Worm (Caenorhabditis elegans): Measurements from ENCODE around the gene sams-3.

sams-3 gene

DNA sequence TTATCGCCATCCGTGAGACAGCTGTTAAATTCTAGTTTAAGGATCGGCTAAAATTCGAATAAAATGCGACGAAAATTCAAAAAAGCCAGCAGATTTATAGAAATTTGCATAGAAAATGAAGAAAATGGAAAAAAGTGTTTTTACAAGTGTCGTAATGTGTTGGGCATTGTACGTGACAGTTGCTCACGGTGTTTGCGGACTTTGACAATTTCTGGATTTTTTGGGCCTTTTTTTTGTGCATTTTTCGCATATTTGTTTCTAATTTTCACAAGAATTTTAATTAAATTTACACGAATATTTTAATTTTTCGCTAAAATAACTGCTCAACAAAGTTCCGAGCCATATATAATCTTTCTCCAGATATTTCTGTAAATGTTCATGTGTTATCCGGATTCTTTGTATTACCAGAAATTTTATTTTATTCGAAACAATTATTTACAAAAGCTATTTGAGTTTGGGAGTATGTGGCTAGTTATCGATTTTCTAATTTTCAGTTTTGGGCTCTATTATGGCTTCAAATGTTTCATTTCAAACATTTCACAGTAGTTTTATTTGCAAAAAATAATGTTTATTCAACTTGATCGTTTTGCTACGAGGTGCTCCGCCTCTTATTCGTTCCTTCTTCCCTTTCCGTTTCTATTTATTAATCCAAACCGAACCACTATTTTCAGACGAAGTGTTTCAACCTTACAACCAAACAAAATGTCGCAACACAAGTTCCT is at the start of gene sams-3:
TSS of gene sams-3 (plus strand) at position 672 of the 722 bp plus-strand sequence.
- TF ChIP-seq K02D7.2 (tag; optimal IDR thresholded peaks at IDR 0.05) (no peak), zip-5 (tag; optimal IDR thresholded peaks at IDR 0.05) (no peak), tbx-2 (tag; optimal IDR thresholded peaks at IDR 0.05) (peak; percentile 96), pros-1 (tag; optimal IDR thresholded peaks at IDR 0.05) (no peak), syd-9 (tag; optimal IDR thresholded peaks at IDR 0.05) (no peak), ztf-16 (tag; optimal IDR thresholded peaks at IDR 0.05) (peak; percentile 46), unc-42 (tag; optimal IDR thresholded peaks at IDR 0.05) (peak; percentile 8)

DNA sequence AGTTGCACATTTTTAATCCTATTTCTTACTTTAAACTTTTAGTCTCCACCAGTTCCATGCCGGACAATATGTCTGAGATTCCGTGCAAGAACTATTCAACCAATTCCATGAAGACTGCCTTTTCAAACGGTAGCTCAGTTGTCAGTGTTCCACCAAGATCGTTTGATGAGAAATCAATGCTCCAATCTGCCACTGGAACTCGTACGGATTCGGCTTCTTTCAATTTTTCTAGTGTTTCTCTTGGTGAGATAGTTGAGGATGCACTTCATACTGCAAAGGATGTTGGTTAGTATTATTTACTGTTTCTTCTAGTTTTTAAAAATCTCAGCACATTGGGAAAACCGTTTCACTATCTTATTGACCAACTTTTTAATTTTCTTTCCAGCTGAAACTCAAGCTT is 48.9 kb upstream of the sams-3 start:
- TF ChIP-seq ceh-18 (tag; optimal IDR thresholded peaks at IDR 0.05): no peak
- TF ChIP-seq ceh-48 (tag; optimal IDR thresholded peaks at IDR 0.05): no peak
- no peak for TF ChIP-seq ceh-2 (tag; optimal IDR thresholded peaks at IDR 0.05)
- no peak for TF ChIP-seq F13H6.1 (tag; optimal IDR thresholded peaks at IDR 0.05)
- TF ChIP-seq madf-2 (tag; optimal IDR thresholded peaks at IDR 0.05): no peak
- TF ChIP-seq unc-55 (GFP tag; optimal IDR thresholded peaks at IDR 0.05): no peak
- TF ChIP-seq ceh-30 (tag; optimal IDR thresholded peaks at IDR 0.05): no peak

DNA sequence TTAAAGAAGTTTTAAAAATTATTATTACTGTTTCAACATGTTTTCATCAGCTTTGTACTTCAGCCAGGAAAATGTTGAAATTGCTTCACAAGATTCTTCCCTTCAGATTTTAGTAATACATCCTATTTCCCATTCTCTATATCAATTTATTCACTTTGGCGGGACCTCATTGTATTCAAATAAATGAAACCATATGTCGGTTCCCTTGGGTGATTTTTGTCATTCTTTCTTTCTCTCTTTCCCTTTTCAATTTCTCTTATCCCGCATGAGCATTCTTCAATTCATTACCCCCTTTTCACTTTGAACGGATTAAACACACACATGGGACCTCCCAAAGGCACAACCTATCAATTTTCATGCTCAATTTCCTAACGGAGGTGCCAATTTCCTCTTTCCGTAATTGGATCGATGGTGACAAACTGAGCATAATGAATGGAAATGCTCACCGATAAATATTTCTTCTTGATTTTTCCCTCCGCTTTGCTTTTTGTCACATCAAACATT is 44.9 kb upstream of the sams-3 start:
- TF ChIP-seq pha-4 (tag; optimal IDR thresholded peaks at IDR 0.05): no peak
- TF ChIP-seq unc-3 (GFP tag; conservative IDR thresholded peaks at IDR 0.05): no peak
- peak; percentile 19 for TF ChIP-seq unc-3 (tag; optimal IDR thresholded peaks at IDR 0.05)
- no peak for TF ChIP-seq unc-86 (tag; optimal IDR thresholded peaks at IDR 0.05)
- peak; percentile 75 for TF ChIP-seq unc-42 (tag; optimal IDR thresholded peaks at IDR 0.05)

DNA sequence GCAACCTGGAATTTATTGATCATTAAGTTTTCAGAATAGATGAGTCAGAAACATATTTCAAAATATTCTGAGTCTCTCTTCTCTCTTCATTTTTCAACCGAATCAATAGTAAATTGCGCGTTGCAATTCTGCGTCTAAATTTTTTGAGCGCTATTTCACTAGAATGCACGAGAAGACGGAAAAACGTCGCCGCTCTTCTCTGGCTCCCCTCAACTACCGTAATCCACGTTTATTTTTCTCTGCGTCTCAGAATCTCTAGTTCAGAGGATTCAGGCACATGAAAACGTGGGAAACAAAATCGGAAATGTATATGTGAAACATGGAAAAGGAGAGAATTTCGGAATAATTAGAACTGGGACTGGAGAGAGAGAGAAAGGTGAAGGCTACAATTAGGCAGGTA is 43.0 kb upstream of the sams-3 start:
- TF ChIP-seq pat-9 (tag; optimal IDR thresholded peaks at IDR 0.05): no peak
- TF ChIP-seq C38D4.7 (GFP tag; optimal IDR thresholded peaks at IDR 0.05): no peak
- no peak for TF ChIP-seq Y22D7AL.16 (tag; optimal IDR thresholded peaks at IDR 0.05)
- TF ChIP-seq npax-4 (tag; optimal IDR thresholded peaks at IDR 0.05): no peak
- TF ChIP-seq ceh-34 (tag; optimal IDR thresholded peaks at IDR 0.05): no peak
- TF ChIP-seq fkh-10 (GFP tag; optimal IDR thresholded peaks at IDR 0.05): no peak
- TF ChIP-seq C08G9.2 (tag; optimal IDR thresholded peaks at IDR 0.05): no peak
- no peak for TF ChIP-seq ceh-19 (GFP tag; optimal IDR thresholded peaks at IDR 0.05)
- TF ChIP-seq unc-42 (tag; optimal IDR thresholded peaks at IDR 0.05): peak; percentile 30
- no peak for TF ChIP-seq pros-1 (tag; optimal IDR thresholded peaks at IDR 0.05)
- peak; percentile 39 for TF ChIP-seq unc-55 (GFP tag; optimal IDR thresholded peaks at IDR 0.05)
- peak; percentile 85 for TF ChIP-seq nfya-1 (tag; optimal IDR thresholded peaks at IDR 0.05)
- TF ChIP-seq ceh-48 (tag; optimal IDR thresholded peaks at IDR 0.05): no peak
- TF ChIP-seq zip-5 (tag; optimal IDR thresholded peaks at IDR 0.05): no peak
- TF ChIP-seq ceh-22 (tag; optimal IDR thresholded peaks at IDR 0.05): no peak
- no peak for TF ChIP-seq ceh-24 (tag; optimal IDR thresholded peaks at IDR 0.05)
- TF ChIP-seq pax-1 (tag; optimal IDR thresholded peaks at IDR 0.05): no peak
- TF ChIP-seq F13H6.1 (tag; optimal IDR thresholded peaks at IDR 0.05): no peak
- TF ChIP-seq hlh-6 (tag; optimal IDR thresholded peaks at IDR 0.05): no peak
- TF ChIP-seq sox-2 (GFP tag; IDR thresholded peaks at IDR 0.05): no peak
- TF ChIP-seq ceh-31 (tag; optimal IDR thresholded peaks at IDR 0.05): no peak
- TF ChIP-seq dve-1 (tag; optimal IDR thresholded peaks at IDR 0.05): no peak
- no peak for TF ChIP-seq ama-1 (optimal IDR thresholded peaks at IDR 0.05)
- TF ChIP-seq rnt-1 (tag; optimal IDR thresholded peaks at IDR 0.05): no peak
- TF ChIP-seq mec-3 (tag; optimal IDR thresholded peaks at IDR 0.05; ENCODE audit: borderline replicate concordance): no peak
- no peak for TF ChIP-seq ztf-16 (tag; optimal IDR thresholded peaks at IDR 0.05)
